Fruit fly (Drosophila melanogaster) whole organism, wandering third instar larva: Measurements from ENCODE around the gene dao.

ENCODE experiments used
- Abd-B ChIP-seq: fragments of >200 bp; optimal IDR thresholded peaks from 2 replicates; lab custom pipeline; 2017; ENCODE audit warnings: missing biosample characterization, missing genetic modification characterization
- Dfd ChIP-seq: fragments of >200 bp; optimal IDR thresholded peaks from 2 replicates; lab custom pipeline; 2017; ENCODE audit warnings: missing biosample characterization, missing genetic modification characterization
- Mio ChIP-seq: sonication (Bioruptor generic); optimal IDR thresholded peaks from 2 replicates; lab custom pipeline; 2016; ENCODE audit warnings: missing biosample characterization, missing genetic modification characterization
- Sp1 ChIP-seq: fragments of 200-800 bp; sonication (Bioruptor generic); optimal IDR thresholded peaks from 3 replicates; lab custom pipeline; 2019; ENCODE audit warnings: missing biosample characterization, mild to moderate bottlenecking, missing genetic modification characterization, moderate library complexity
- fru ChIP-seq: fragments of 200-800 bp; sonication (Bioruptor generic); optimal IDR thresholded peaks from 3 replicates; lab custom pipeline; 2016; ENCODE audit warnings: missing biosample characterization, mild to moderate bottlenecking, missing genetic modification characterization
- pan ChIP-seq: fragments of >200 bp; optimal IDR thresholded peaks from 2 replicates; lab custom pipeline; 2017
- usp ChIP-seq: fragments of >200 bp; optimal IDR thresholded peaks from 2 replicates; lab custom pipeline; 2017; ENCODE audit warnings: missing biosample characterization, missing genetic modification characterization

- TF ChIP-seq usp (GFP tag; lab: Kevin White, UChicago) (no peak), Dfd (no peak), Abd-B (GFP tag; lab: Kevin White, UChicago) (no peak), pan (lab: Kevin White, UChicago) (no peak), Mio (no peak), Sp1 (GFP tag; lab: Kevin White, UChicago) (no peak), fru (GFP tag; lab: Kevin White, UChicago) (no peak)
These were observed 22.7 kb downstream of the dao start for dm6 chr2L:15271336-15271735.
